Worm (Caenorhabditis elegans) whole organism, late embryonic: Measurements from ENCODE around the gene B0244.17.
A peak's percentile ranks its signal among the peaks of the same experiment; 100 is the strongest.

Source experiments
- K09A11.1 ChIP-seq: sonication (generic microtip); optimal IDR thresholded peaks from 2 replicates; lab custom pipeline; 2017; ENCODE audit warnings: antibody characterized with exemption, mild to moderate bottlenecking, missing genetic modification characterization, missing compliant biosample characterization; ENCODE audit not compliant: insufficient read depth
- T23F11.4 ChIP-seq: fragments of 200-800 bp; sonication (Bioruptor generic); optimal IDR thresholded peaks from 2 replicates; lab custom pipeline; 2018; ENCODE audit warnings: mild to moderate bottlenecking, missing genetic modification characterization, missing compliant biosample characterization
- ama-1 ChIP-seq: fragments of 150-350 bp; optimal IDR thresholded peaks from 2 replicates; lab custom pipeline; 2014
- ceh-19 ChIP-seq: fragments of 200-800 bp; sonication (Bioruptor generic); optimal IDR thresholded peaks from 2 replicates; lab custom pipeline; 2018; ENCODE audit warnings: mild to moderate bottlenecking, missing genetic modification characterization, missing compliant biosample characterization
- ceh-24 ChIP-seq: sonication (generic microtip); optimal IDR thresholded peaks from 2 replicates; lab custom pipeline; 2016; ENCODE audit warnings: mild to moderate bottlenecking, missing genetic modification characterization, missing compliant biosample characterization
- ceh-31 ChIP-seq: sonication (generic microtip); optimal IDR thresholded peaks from 2 replicates; lab custom pipeline; 2016; ENCODE audit warnings: missing genetic modification characterization, missing compliant biosample characterization
- ceh-45 ChIP-seq: fragments of 200-800 bp; sonication (Bioruptor generic); IDR thresholded peaks from 2 replicates; pipeline ENCODE4 v1.3.6; 2022; ENCODE audit warnings: missing genetic modification reagents, missing genetic modification characterization, missing compliant biosample characterization
- ceh-48 ChIP-seq: sonication (generic microtip); optimal IDR thresholded peaks from 2 replicates; lab custom pipeline; 2016; ENCODE audit warnings: missing genetic modification characterization, inconsistent platforms, missing compliant biosample characterization
- ceh-6 ChIP-seq: fragments of 200-800 bp; sonication (Bioruptor generic); optimal IDR thresholded peaks from 2 replicates; lab custom pipeline; 2018; ENCODE audit warnings: mild to moderate bottlenecking, missing genetic modification characterization, missing compliant biosample characterization
- ceh-9 ChIP-seq: sonication (generic microtip); optimal IDR thresholded peaks from 2 replicates; lab custom pipeline; 2016; ENCODE audit warnings: mild to moderate bottlenecking, missing genetic modification characterization, inconsistent platforms, missing compliant biosample characterization
- dmd-4 ChIP-seq: sonication (generic microtip); optimal IDR thresholded peaks from 2 replicates; lab custom pipeline; 2016; ENCODE audit warnings: borderline replicate concordance, missing genetic modification characterization, missing compliant biosample characterization
- dve-1 ChIP-seq: sonication (generic microtip); optimal IDR thresholded peaks from 2 replicates; lab custom pipeline; 2017; ENCODE audit warnings: antibody characterized with exemption, mild to moderate bottlenecking, missing genetic modification characterization, missing compliant biosample characterization
- elt-4 ChIP-seq: sonication (generic microtip); optimal IDR thresholded peaks from 2 replicates; lab custom pipeline; 2016; ENCODE audit warnings: missing genetic modification characterization, missing compliant biosample characterization
- eyg-1 ChIP-seq: sonication (generic microtip); optimal IDR thresholded peaks from 2 replicates; lab custom pipeline; 2016; ENCODE audit warnings: missing genotype, missing genetic modification characterization, missing compliant biosample characterization
- fax-1 ChIP-seq: sonication (generic microtip); optimal IDR thresholded peaks from 2 replicates; lab custom pipeline; 2016; ENCODE audit warnings: missing genotype, missing genetic modification characterization, missing compliant biosample characterization
- hlh-13 ChIP-seq: fragments of 200-800 bp; sonication (Bioruptor generic); optimal IDR thresholded peaks from 2 replicates; lab custom pipeline; 2018; ENCODE audit warnings: mild to moderate bottlenecking, missing genetic modification characterization, missing compliant biosample characterization
- hlh-15 ChIP-seq: sonication (generic microtip); optimal IDR thresholded peaks from 2 replicates; lab custom pipeline; 2016; ENCODE audit warnings: missing genetic modification characterization, missing compliant biosample characterization
- hlh-8 ChIP-seq: sonication (generic microtip); optimal IDR thresholded peaks from 2 replicates; lab custom pipeline; 2016; ENCODE audit warnings: missing genotype, missing genetic modification characterization, missing compliant biosample characterization
- lim-6 ChIP-seq: sonication (generic microtip); optimal IDR thresholded peaks from 2 replicates; lab custom pipeline; 2016; ENCODE audit warnings: missing genetic modification characterization, missing compliant biosample characterization
- madf-2 ChIP-seq: sonication (generic microtip); optimal IDR thresholded peaks from 2 replicates; lab custom pipeline; 2017; ENCODE audit warnings: missing genetic modification characterization, missing compliant biosample characterization
- nfya-1 ChIP-seq: sonication (generic microtip); optimal IDR thresholded peaks from 2 replicates; lab custom pipeline; 2017; ENCODE audit warnings: missing genetic modification characterization, mild to moderate bottlenecking, missing compliant biosample characterization, antibody characterized with exemption, moderate library complexity
- npax-4 ChIP-seq: sonication (generic microtip); optimal IDR thresholded peaks from 2 replicates; lab custom pipeline; 2016; ENCODE audit warnings: missing genetic modification characterization, missing compliant biosample characterization
- pag-3 ChIP-seq: sonication (generic microtip); optimal IDR thresholded peaks from 2 replicates; lab custom pipeline; 2016; ENCODE audit warnings: missing compliant biosample characterization, missing genetic modification characterization, borderline replicate concordance
- pax-1 ChIP-seq: fragments of 150-350 bp; optimal IDR thresholded peaks from 2 replicates; lab custom pipeline; 2014; ENCODE audit warnings: missing biosample characterization, missing genetic modification characterization
- pha-2 ChIP-seq: sonication (generic microtip); optimal IDR thresholded peaks from 2 replicates; lab custom pipeline; 2017; ENCODE audit warnings: mild to moderate bottlenecking, missing genetic modification characterization, missing compliant biosample characterization
- pros-1 ChIP-seq: fragments of 150-350 bp; optimal IDR thresholded peaks from 2 replicates; lab custom pipeline; 2014; ENCODE audit warnings: missing biosample characterization, missing genetic modification reagents, missing genetic modification characterization
- rnt-1 ChIP-seq: sonication (generic microtip); optimal IDR thresholded peaks from 2 replicates; lab custom pipeline; 2016; ENCODE audit warnings: missing genetic modification characterization, missing compliant biosample characterization
- sox-4 ChIP-seq: sonication (generic microtip); optimal IDR thresholded peaks from 2 replicates; lab custom pipeline; 2017; ENCODE audit warnings: mild to moderate bottlenecking, missing genetic modification characterization, inconsistent platforms, missing compliant biosample characterization
- syd-9 ChIP-seq: sonication (generic microtip); optimal IDR thresholded peaks from 2 replicates; lab custom pipeline; 2016; ENCODE audit warnings: mild to moderate bottlenecking, missing genetic modification characterization, moderate library complexity, missing compliant biosample characterization
- tbx-2 ChIP-seq: sonication (generic microtip); optimal IDR thresholded peaks from 2 replicates; lab custom pipeline; 2016; ENCODE audit warnings: missing genetic modification characterization, missing compliant biosample characterization
- tbx-7 ChIP-seq: sonication (generic microtip); optimal IDR thresholded peaks from 2 replicates; lab custom pipeline; 2016; ENCODE audit warnings: missing genotype, missing genetic modification characterization, missing compliant biosample characterization
- unc-42 ChIP-seq: sonication (generic microtip); optimal IDR thresholded peaks from 2 replicates; lab custom pipeline; 2016; ENCODE audit warnings: missing genotype, missing genetic modification characterization, missing compliant biosample characterization
- unc-55 ChIP-seq: sonication (generic microtip); optimal IDR thresholded peaks from 2 replicates; lab custom pipeline; 2017; ENCODE audit warnings: missing biosample characterization, missing genetic modification reagents, missing genetic modification characterization
- zip-5 ChIP-seq: sonication (generic microtip); optimal IDR thresholded peaks from 2 replicates; lab custom pipeline; 2016; ENCODE audit warnings: missing genetic modification characterization, missing compliant biosample characterization

Gene B0244.17

ce11 chrIII:5744579-5744978 lies 11.6 kb downstream of the B0244.17 start, which contains the start of gene B0244.5:
B0244.5 (plus strand) TSS chrIII:5744879.
- TF ChIP-seq lim-6 (tag; lab: Kevin White, UChicago) (no peak), sox-4 (tag; lab: Kevin White, UChicago) (no peak), nfya-1 (no peak), syd-9 (tag; lab: Kevin White, UChicago) (no peak), elt-4 (tag; lab: Kevin White, UChicago) (no peak), eyg-1 (tag; lab: Kevin White, UChicago) (no peak), ceh-24 (no peak), zip-5 (tag; lab: Kevin White, UChicago) (no peak), hlh-13 (GFP tag; lab: Kevin White, UChicago) (no peak), rnt-1 (tag; lab: Kevin White, UChicago) (no peak), fax-1 (tag; lab: Kevin White, UChicago) (no peak), ceh-48 (tag; lab: Kevin White, UChicago) (no peak), ceh-6 (no peak), ceh-9 (no peak), pag-3 (no peak), tbx-2 (tag; lab: Kevin White, UChicago) (no peak)

ce11 chrIII:5747185-5747584 lies 14.2 kb downstream of the B0244.17 start, which contains the start of gene B0244.4:
B0244.4 (plus strand) TSS chrIII:5747485.
- TF ChIP-seq ceh-31 (tag; lab: Kevin White, UChicago) (no peak), ama-1 (no peak), pros-1 (tag; lab: Kevin White, UChicago) (no peak), K09A11.1 (no peak), npax-4 (no peak), T23F11.4 (GFP tag; lab: Kevin White, UChicago) (no peak), ceh-9 (no peak), ceh-19 (GFP tag; lab: Kevin White, UChicago) (no peak), pha-2 (tag; lab: Kevin White, UChicago) (no peak)

ce11 chrIII:5748360-5748759 lies 15.3 kb downstream of the B0244.17 start:
- TF ChIP-seq K09A11.1 (no peak), hlh-8 (tag; lab: Kevin White, UChicago) (no peak), unc-42 (tag; lab: Kevin White, UChicago) (no peak), pag-3 (no peak)

ce11 chrIII:5750503-5750902 lies 17.5 kb downstream of the B0244.17 start:
- TF ChIP-seq dve-1 (tag; lab: Kevin White, UChicago) (no peak), ceh-45 (GFP tag; lab: Robert Waterston, UW) (no peak), ceh-24 (no peak), hlh-15 (no peak), zip-5 (tag; lab: Kevin White, UChicago) (no peak)
- TF ChIP-seq, all 69 proteins: peak for 0

ce11 chrIII:5755204-5755603 lies 22.2 kb downstream of the B0244.17 start, which contains the start of gene ida-1:
ida-1 (plus strand) TSS chrIII:5755539.
- TF ChIP-seq dmd-4 (tag; lab: Kevin White, UChicago) (no peak), hlh-13 (GFP tag; lab: Kevin White, UChicago) (peak; percentile 3), hlh-8 (tag; lab: Kevin White, UChicago) (no peak), nfya-1 (peak; percentile 36), unc-55 (GFP tag; lab: Kevin White, UChicago) (peak; percentile 36)

DNA sequence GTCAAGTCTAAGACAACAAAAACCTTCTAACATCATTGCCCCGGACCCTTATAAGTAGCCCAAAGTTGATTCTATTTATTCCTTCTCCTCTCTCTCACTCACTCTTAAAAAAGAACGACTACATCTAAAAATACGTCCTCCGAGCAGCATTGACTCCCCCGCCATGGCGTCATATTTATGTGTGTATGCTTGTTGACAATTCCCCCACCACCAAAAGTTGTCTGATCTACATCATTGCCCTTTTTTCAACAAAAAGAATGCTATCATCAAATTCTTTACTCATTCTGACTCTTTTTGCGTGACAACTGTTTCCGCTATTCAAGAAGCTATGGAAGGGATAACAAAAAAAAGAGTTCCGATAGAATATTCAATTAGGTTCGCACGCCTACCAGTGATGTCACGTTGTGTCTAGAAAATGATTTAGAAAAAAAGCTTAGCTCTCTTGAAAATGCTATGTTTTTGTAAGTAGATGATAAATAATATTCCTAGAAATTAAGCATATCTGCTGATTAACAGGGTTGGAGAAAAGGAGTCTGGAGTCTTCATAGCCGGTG lies 24.5 kb downstream of the B0244.17 start:
- TF ChIP-seq unc-42 (tag; lab: Kevin White, UChicago): peak; percentile 23
- TF ChIP-seq tbx-7 (tag; lab: Kevin White, UChicago): no peak
- no peak for TF ChIP-seq pax-1
- TF ChIP-seq rnt-1 (tag; lab: Kevin White, UChicago): no peak
- TF ChIP-seq madf-2 (tag; lab: Kevin White, UChicago): no peak
